Fruit fly (Drosophila melanogaster) whole organism, wandering third instar larva: Measurements from ENCODE around the gene mRpS35.

ENCODE experiments used
- GATAd ChIP-seq: sonication (Bioruptor generic); optimal IDR thresholded peaks from 2 replicates; lab custom pipeline; 2016; ENCODE audit warnings: missing biosample characterization, missing genetic modification characterization
- Hnf4 ChIP-seq: fragments of 200-800 bp; sonication (Bioruptor generic); optimal IDR thresholded peaks from 2 replicates; lab custom pipeline; 2016; ENCODE audit warnings: missing biosample characterization, mild to moderate bottlenecking, missing genetic modification characterization
- OdsH ChIP-seq: fragments of 200-800 bp; sonication (Bioruptor generic); optimal IDR thresholded peaks from 2 replicates; lab custom pipeline; 2016; ENCODE audit warnings: missing biosample characterization, mild to moderate bottlenecking, missing genetic modification characterization
- Rel ChIP-seq, 2 experiments: fragments of 200-800 bp; sonication (Bioruptor generic) in 1 of 2; optimal IDR thresholded peaks; 2 replicates in 1 of 2; 3 replicates in 1 of 2; lab custom pipeline; 2016 to 2019; ENCODE audit warnings: mild to moderate bottlenecking in 2 of 2, missing biosample characterization in 2 of 2, missing genetic modification characterization in 2 of 2, moderate library complexity in 1 of 2
- psq ChIP-seq: fragments of 200-800 bp; sonication (Bioruptor generic); optimal IDR thresholded peaks from 3 replicates; lab custom pipeline; 2017; ENCODE audit warnings: missing biosample characterization, mild to moderate bottlenecking, missing genetic modification characterization, moderate library complexity

DNA sequence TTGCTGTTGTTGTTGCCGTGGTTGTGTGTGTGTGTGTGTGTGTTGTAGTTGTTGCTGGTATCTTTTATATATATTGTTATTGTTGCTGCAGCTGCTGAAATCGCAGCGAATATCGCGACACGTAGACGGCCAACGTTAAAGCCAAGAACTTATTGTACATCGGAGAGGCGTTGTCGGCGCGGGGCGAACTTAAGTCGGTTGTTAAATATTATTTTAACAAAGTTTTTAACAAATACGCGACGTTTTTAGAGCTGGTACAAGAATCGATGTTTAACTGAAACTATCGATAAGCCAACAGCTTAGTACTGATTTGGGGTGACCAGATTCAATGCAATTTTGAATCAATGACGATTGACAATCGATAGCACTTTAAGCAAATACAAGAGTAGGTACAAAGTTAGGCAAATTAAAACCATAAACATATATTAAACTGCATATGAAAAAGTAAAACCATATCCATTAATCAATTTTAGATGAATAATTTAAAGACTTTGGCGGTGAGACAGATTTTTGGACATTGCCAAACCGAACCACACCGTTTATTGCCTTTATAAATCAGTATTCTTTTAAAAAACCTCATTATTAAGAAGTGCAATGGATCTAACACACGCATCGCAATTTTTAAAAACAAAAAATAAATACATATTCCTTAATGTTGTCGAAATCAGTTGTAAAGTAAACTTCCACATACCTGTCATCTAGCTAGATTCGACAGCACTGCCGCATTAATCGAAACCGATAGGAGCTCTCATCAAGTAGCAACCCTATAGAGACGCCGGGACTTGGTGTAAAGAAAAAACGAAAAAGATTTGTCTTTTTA lies 14.2 kb upstream of the mRpS35 start, which contains the start of the genes Mrtf and Non2:
- TF ChIP-seq psq (GFP tag; lab: Kevin White, UChicago) (peak; percentile 29), Hnf4 (peak; percentile 67), Rel (GFP tag; optimal IDR thresholded peaks at IDR 0.05; lab: Kevin White, UChicago) (no peak), Rel (tag; optimal IDR thresholded peaks at IDR 0.05; lab: Kevin White, UChicago) (peak; percentile 2), GATAd (GFP tag; lab: Kevin White, UChicago) (peak; percentile 18), OdsH (GFP tag; lab: Kevin White, UChicago) (peak; percentile 47)
